Worm (Caenorhabditis elegans) whole organism, L4 larva: ENCODE data around the gene gcy-23.

ENCODE experiments used
- D1046.2 ChIP-seq: fragments of 200-800 bp; sonication (Bioruptor generic); IDR thresholded peaks from 2 replicates; pipeline ENCODE4 v1.3.6; 2022; ENCODE audit warnings: missing genetic modification characterization, missing compliant biosample characterization
- F37D6.2 ChIP-seq: sonication (generic microtip); optimal IDR thresholded peaks from 2 replicates; lab custom pipeline; 2016; ENCODE audit warnings: mild to moderate bottlenecking, missing genetic modification characterization, missing compliant biosample characterization
- R02D3.7 ChIP-seq: fragments of 150-350 bp; sonication (generic microtip); optimal IDR thresholded peaks from 3 replicates; lab custom pipeline; 2014; ENCODE audit warnings: missing biosample characterization, missing genetic modification characterization
- T20F7.1 ChIP-seq: fragments of 200-800 bp; sonication (Bioruptor generic); optimal IDR thresholded peaks from 2 replicates; lab custom pipeline; 2018; ENCODE audit warnings: mild to moderate bottlenecking, missing genetic modification characterization, missing compliant biosample characterization
- T26A8.4 ChIP-seq: fragments of 200-800 bp; sonication (Bioruptor generic); IDR thresholded peaks from 2 replicates; pipeline ENCODE4 v1.3.6; 2022; ENCODE audit warnings: missing genetic modification characterization, missing compliant biosample characterization
- Y105C5A.15 ChIP-seq: fragments of 200-800 bp; sonication (Bioruptor generic); IDR thresholded peaks from 2 replicates; pipeline ENCODE4 v1.3.6; 2022; ENCODE audit warnings: missing genetic modification characterization, missing compliant biosample characterization
- Y75B8A.6 ChIP-seq: fragments of 200-800 bp; sonication (Bioruptor generic); IDR thresholded peaks from 2 replicates; pipeline ENCODE4 v1.3.6; 2022; ENCODE audit warnings: missing genetic modification reagents, missing genetic modification characterization, missing compliant biosample characterization
- ama-1 ChIP-seq: fragments of 150-350 bp; optimal IDR thresholded peaks from 2 replicates; lab custom pipeline; 2014; ENCODE audit warnings: inconsistent platforms, mixed read lengths
- arid-1 ChIP-seq: fragments of 200-800 bp; sonication (Bioruptor generic); conservative IDR thresholded peaks from 2 replicates; pipeline ENCODE4 v1.3.6; 2022; ENCODE audit warnings: missing genetic modification reagents, missing genetic modification characterization, missing compliant biosample characterization
- attf-4 ChIP-seq: sonication (generic microtip); optimal IDR thresholded peaks from 3 replicates; lab custom pipeline; 2017; ENCODE audit warnings: missing biosample characterization, missing genetic modification characterization
- ceh-20 ChIP-seq: fragments of 200-800 bp; sonication (Bioruptor generic); IDR thresholded peaks from 2 replicates; pipeline ENCODE4 v1.3.6; 2022; ENCODE audit warnings: missing genetic modification reagents, missing genetic modification characterization, missing compliant biosample characterization
- ceh-28 ChIP-seq: fragments of 150-350 bp; optimal IDR thresholded peaks from 2 replicates; lab custom pipeline; 2014; ENCODE audit warnings: missing biosample characterization, missing genetic modification reagents, missing genetic modification characterization
- ceh-32 ChIP-seq: sonication (generic microtip); optimal IDR thresholded peaks from 2 replicates; lab custom pipeline; 2016; ENCODE audit warnings: mild to moderate bottlenecking, missing genetic modification characterization, missing compliant biosample characterization; ENCODE audit not compliant: poor library complexity
- ceh-62 ChIP-seq: sonication (generic microtip); optimal IDR thresholded peaks from 2 replicates; lab custom pipeline; 2017; ENCODE audit warnings: missing biosample characterization, missing genetic modification characterization
- ceh-82 ChIP-seq: sonication (generic microtip); optimal IDR thresholded peaks from 2 replicates; lab custom pipeline; 2017; ENCODE audit warnings: missing biosample characterization, missing genetic modification characterization
- ctbp-1 ChIP-seq: fragments of 200-800 bp; sonication (Bioruptor generic); IDR thresholded peaks from 2 replicates; pipeline ENCODE4 v1.3.6; 2022; ENCODE audit warnings: missing genetic modification reagents, missing genetic modification characterization, missing compliant biosample characterization
- daf-12 ChIP-seq: fragments of 150-350 bp; optimal IDR thresholded peaks from 2 replicates; lab custom pipeline; 2014; ENCODE audit warnings: missing biosample characterization, missing genetic modification reagents, missing genetic modification characterization
- daf-16 ChIP-seq, 3 experiments: sonication (generic microtip); optimal IDR thresholded peaks; 2 replicates each; lab custom pipeline; 2016 to 2017; ENCODE audit warnings: missing genetic modification characterization in 3 of 3, missing genetic modification reagents in 3 of 3, mild to moderate bottlenecking in 2 of 3, missing compliant biosample characterization in 2 of 3, missing biosample characterization in 1 of 3, moderate library complexity in 1 of 3
- dmd-8 ChIP-seq: fragments of 200-800 bp; sonication (Bioruptor generic); IDR thresholded peaks from 2 replicates; pipeline ENCODE4 v1.3.6; 2022; ENCODE audit warnings: missing genetic modification characterization, missing compliant biosample characterization
- dpl-1 ChIP-seq: fragments of 150-350 bp; optimal IDR thresholded peaks from 2 replicates; lab custom pipeline; 2014; ENCODE audit warnings: missing biosample characterization, missing genetic modification reagents, missing genetic modification characterization
- dve-1 ChIP-seq: sonication (generic microtip); optimal IDR thresholded peaks from 2 replicates; lab custom pipeline; 2017; ENCODE audit warnings: antibody characterized with exemption, mild to moderate bottlenecking, missing genetic modification characterization, missing compliant biosample characterization; ENCODE audit not compliant: insufficient read depth
- egl-27 ChIP-seq: sonication (generic microtip); optimal IDR thresholded peaks from 3 replicates; lab custom pipeline; 2017; ENCODE audit warnings: missing biosample characterization, missing genetic modification reagents, missing genetic modification characterization
- egl-43 ChIP-seq: fragments of 200-800 bp; sonication (Bioruptor generic); IDR thresholded peaks from 2 replicates; pipeline ENCODE4 v1.3.6; 2022; ENCODE audit warnings: missing genetic modification reagents, missing genetic modification characterization, missing compliant biosample characterization
- fkh-10 ChIP-seq: fragments of 150-350 bp; optimal IDR thresholded peaks from 2 replicates; lab custom pipeline; 2014; ENCODE audit warnings: missing biosample characterization, missing genetic modification reagents, missing genetic modification characterization
- gei-8 ChIP-seq: fragments of 200-800 bp; sonication (Bioruptor generic); optimal IDR thresholded peaks from 2 replicates; lab custom pipeline; 2018; ENCODE audit warnings: mild to moderate bottlenecking, missing genetic modification characterization, missing compliant biosample characterization
- hlh-30 ChIP-seq: sonication (generic microtip); optimal IDR thresholded peaks from 2 replicates; lab custom pipeline; 2017; ENCODE audit warnings: antibody characterized with exemption, mild to moderate bottlenecking, missing genetic modification characterization, missing compliant biosample characterization; ENCODE audit not compliant: insufficient read depth
- jun-1 ChIP-seq: fragments of 150-350 bp; optimal IDR thresholded peaks from 2 replicates; lab custom pipeline; 2014; ENCODE audit warnings: missing biosample characterization, missing genetic modification reagents, missing genetic modification characterization
- lin-13 ChIP-seq: fragments of 150-350 bp; optimal IDR thresholded peaks from 2 replicates; lab custom pipeline; 2014; ENCODE audit warnings: missing biosample characterization, missing genetic modification reagents, missing genetic modification characterization
- lin-15B ChIP-seq: fragments of 150-350 bp; sonication (generic microtip); optimal IDR thresholded peaks from 3 replicates; lab custom pipeline; 2014; ENCODE audit warnings: missing biosample characterization, missing genetic modification characterization
- lin-38 ChIP-seq: fragments of 200-800 bp; sonication (Bioruptor generic); IDR thresholded peaks from 2 replicates; pipeline ENCODE4 v1.3.6; 2022; ENCODE audit warnings: missing genetic modification reagents, missing genetic modification characterization, missing compliant biosample characterization
- lsy-2 ChIP-seq, 2 experiments: fragments of 150-350 bp in 1 of 2; sonication (generic microtip) in 1 of 2; optimal IDR thresholded peaks; 2 replicates each; lab custom pipeline; 2014 to 2017; ENCODE audit warnings: missing biosample characterization in 2 of 2, missing genetic modification characterization in 2 of 2
- madf-5 ChIP-seq, 2 experiments: fragments of 200-800 bp; sonication (Bioruptor generic); IDR thresholded peaks; 2 replicates each; pipeline ENCODE4 v1.3.6; 2022; ENCODE audit warnings: missing compliant biosample characterization in 2 of 2, missing genetic modification characterization in 2 of 2
- madf-9 ChIP-seq: fragments of 200-800 bp; sonication (Bioruptor generic); conservative IDR thresholded peaks from 2 replicates; pipeline ENCODE4 v1.3.6; 2022; ENCODE audit warnings: missing genetic modification reagents, missing genetic modification characterization, missing compliant biosample characterization
- mdl-1 ChIP-seq, 2 experiments: fragments of 150-350 bp in 1 of 2; sonication (generic microtip) in 1 of 2; optimal IDR thresholded peaks; 2 replicates each; lab custom pipeline; 2014 to 2017; ENCODE audit warnings: missing biosample characterization in 2 of 2, missing genetic modification characterization in 2 of 2
- mdt-29 ChIP-seq: fragments of 200-800 bp; sonication (Bioruptor generic); IDR thresholded peaks from 2 replicates; pipeline ENCODE4 v1.3.6; 2022; ENCODE audit warnings: missing genetic modification reagents, missing genetic modification characterization, missing compliant biosample characterization
- mep-1 ChIP-seq: fragments of 150-350 bp; sonication (generic microtip); optimal IDR thresholded peaks from 3 replicates; lab custom pipeline; 2014; ENCODE audit warnings: missing biosample characterization, missing genetic modification characterization
- nhr-10 ChIP-seq: fragments of 150-350 bp; optimal IDR thresholded peaks from 2 replicates; lab custom pipeline; 2014; ENCODE audit warnings: missing biosample characterization, missing genetic modification characterization
- nhr-102 ChIP-seq: sonication (generic microtip); optimal IDR thresholded peaks from 2 replicates; lab custom pipeline; 2016; ENCODE audit warnings: mild to moderate bottlenecking, missing genetic modification characterization, moderate library complexity, missing compliant biosample characterization
- nhr-237 ChIP-seq: sonication (generic microtip); optimal IDR thresholded peaks from 2 replicates; lab custom pipeline; 2017; ENCODE audit warnings: missing biosample characterization, missing genetic modification characterization
- nhr-42 ChIP-seq: fragments of 200-800 bp; sonication (Bioruptor generic); IDR thresholded peaks from 2 replicates; pipeline ENCODE4 v1.3.6; 2022; ENCODE audit warnings: missing genetic modification characterization, missing compliant biosample characterization
- nhr-77 ChIP-seq: fragments of 150-350 bp; optimal IDR thresholded peaks from 2 replicates; lab custom pipeline; 2014; ENCODE audit warnings: missing biosample characterization, missing genetic modification characterization
- pqm-1 ChIP-seq: sonication (generic microtip); optimal IDR thresholded peaks from 2 replicates; lab custom pipeline; 2017; ENCODE audit warnings: missing biosample characterization, missing genetic modification characterization
- rbr-2 ChIP-seq: sonication (generic microtip); optimal IDR thresholded peaks from 2 replicates; lab custom pipeline; 2016; ENCODE audit warnings: missing genotype, missing genetic modification characterization, missing compliant biosample characterization
- saeg-2 ChIP-seq: fragments of 200-800 bp; sonication (Bioruptor generic); IDR thresholded peaks from 2 replicates; pipeline ENCODE4 v1.3.6; 2022; ENCODE audit warnings: missing genetic modification reagents, missing genetic modification characterization, missing compliant biosample characterization
- sdz-12 ChIP-seq: fragments of 200-800 bp; sonication (Bioruptor generic); optimal IDR thresholded peaks from 2 replicates; lab custom pipeline; 2018; ENCODE audit warnings: mild to moderate bottlenecking, missing genetic modification characterization, missing compliant biosample characterization
- snpc-4 ChIP-seq: fragments of 150-350 bp; optimal IDR thresholded peaks from 2 replicates; lab custom pipeline; 2014; ENCODE audit warnings: missing biosample characterization, missing genetic modification characterization
- tra-1 ChIP-seq: fragments of 200-800 bp; sonication (Bioruptor generic); IDR thresholded peaks from 2 replicates; pipeline ENCODE4 v1.3.6; 2022; ENCODE audit warnings: missing genetic modification reagents, missing genetic modification characterization, missing compliant biosample characterization
- unc-39 ChIP-seq: sonication (generic microtip); optimal IDR thresholded peaks from 2 replicates; lab custom pipeline; 2017; ENCODE audit warnings: missing biosample characterization, missing genetic modification characterization
- unc-62 ChIP-seq, 3 experiments: fragments of 150-350 bp in 1 of 3; sonication (generic microtip); optimal IDR thresholded peaks in 2 of 3; peaks in 1 of 3; 1 replicate in 1 of 3; 2 replicates in 2 of 3; lab custom pipeline; 2014 to 2017; ENCODE audit warnings: missing biosample characterization in 3 of 3, missing genetic modification characterization in 3 of 3, missing genetic modification reagents in 3 of 3, missing genotype in 1 of 3
- ztf-11 ChIP-seq: fragments of 150-350 bp; optimal IDR thresholded peaks from 2 replicates; lab custom pipeline; 2014; ENCODE audit warnings: missing biosample characterization, missing genetic modification characterization
- ztf-7 ChIP-seq: fragments of 150-350 bp; optimal IDR thresholded peaks from 2 replicates; lab custom pipeline; 2014; ENCODE audit warnings: missing biosample characterization, missing genetic modification characterization

gcy-23 gene

ce11 chrIV:3233429-3233885 is 55.7 kb downstream of the gcy-23 start (continued):
- TF ChIP-seq tra-1 (GFP tag; lab: Robert Waterston, UW): 0 out of 2 replicates have a peak, but pooled peaks have one; percentile 35
- 0 out of 2 replicates have a peak, but pooled peaks have one; percentile 20 for TF ChIP-seq mdt-29 (GFP tag; lab: Robert Waterston, UW)
- no peak for TF ChIP-seq fkh-10 (GFP tag; lab: Kevin White, UChicago)
- no peak; the same call in 1 of the 2 replicates for TF ChIP-seq ceh-20 (GFP tag; lab: Robert Waterston, UW)
- TF ChIP-seq ceh-62 (tag; lab: Kevin White, UChicago): no peak
- peak in 1 of 2 experiments; percentile 56 for TF ChIP-seq mdl-1 (tag; optimal IDR thresholded peaks at IDR 0.05; lab: Kevin White, UChicago)
- no peak for TF ChIP-seq dpl-1 (GFP tag; lab: Kevin White, UChicago)
- no peak for TF ChIP-seq ctbp-1 (GFP tag; lab: Robert Waterston, UW)
- TF ChIP-seq unc-62 (GFP tag; optimal IDR thresholded peaks at IDR 0.05 in 1 of 2; lab: Kevin White, UChicago): peak in 1 of 2 experiments; percentile 79
- no peak for TF ChIP-seq unc-62 (tag; optimal IDR thresholded peaks at IDR 0.05; lab: Kevin White, UChicago)
- TF ChIP-seq attf-4: no peak
- peak; percentile 44 for TF ChIP-seq dve-1
- no peak for TF ChIP-seq Y75B8A.6 (GFP tag; lab: Robert Waterston, UW)
- 0 out of 2 replicates have a peak, but pooled peaks have one; percentile 63 for TF ChIP-seq saeg-2 (GFP tag; lab: Robert Waterston, UW)
- TF ChIP-seq nhr-42: no peak
- no peak for TF ChIP-seq egl-43 (GFP tag; lab: Robert Waterston, UW)
- no peak for TF ChIP-seq snpc-4
- no peak for TF ChIP-seq lin-13 (GFP tag; lab: Kevin White, UChicago)
- TF ChIP-seq unc-39 (tag; lab: Kevin White, UChicago): no peak
- peak; percentile 7 for TF ChIP-seq rbr-2 (tag; lab: Kevin White, UChicago)
- TF ChIP-seq daf-12 (tag; lab: Kevin White, UChicago): no peak
- TF ChIP-seq T20F7.1 (GFP tag; lab: Kevin White, UChicago): no peak
- TF ChIP-seq mep-1 (tag; lab: Kevin White, UChicago): peak; percentile 53
- TF ChIP-seq arid-1 (GFP tag; lab: Robert Waterston, UW): no peak
- peak; percentile 34; the same call in 1 of the 2 replicates for TF ChIP-seq T26A8.4 (GFP tag; lab: Robert Waterston, UW)
- TF ChIP-seq ama-1 (lab: Kevin White, UChicago): peak; percentile 7
- TF ChIP-seq daf-16 (GFP tag; optimal IDR thresholded peaks at IDR 0.05; lab: Kevin White, UChicago): no peak
- TF ChIP-seq daf-16 (tag; optimal IDR thresholded peaks at IDR 0.05; lab: Kevin White, UChicago): peak; percentile 6
- no peak for TF ChIP-seq ztf-11 (tag; lab: Kevin White, UChicago)
- TF ChIP-seq gei-8: no peak
- TF ChIP-seq madf-9 (GFP tag; lab: Robert Waterston, UW): no peak
- TF ChIP-seq madf-5 (GFP tag; IDR thresholded peaks at IDR 0.05; lab: Robert Waterston, UW): 0 out of 4 replicates have a peak, but pooled peaks of 1 of the 2 experiments have one; percentile 46
- TF ChIP-seq dmd-8: no peak
- no peak for TF ChIP-seq ceh-28 (tag; lab: Kevin White, UChicago)
- no peak for TF ChIP-seq R02D3.7 (tag; lab: Kevin White, UChicago)
- TF ChIP-seq sdz-12 (GFP tag; lab: Kevin White, UChicago): no peak
- TF ChIP-seq lsy-2 (tag; optimal IDR thresholded peaks at IDR 0.05; lab: Kevin White, UChicago): peak in 1 of 2 experiments; percentile 16
- TF ChIP-seq lin-15B (tag; lab: Kevin White, UChicago): no peak
- TF ChIP-seq ceh-32 (tag; lab: Kevin White, UChicago): no peak
- no peak for TF ChIP-seq nhr-10 (tag; lab: Kevin White, UChicago)
- 0 out of 2 replicates have a peak, but pooled peaks have one; percentile 17 for TF ChIP-seq D1046.2
- TF ChIP-seq nhr-77 (tag; lab: Kevin White, UChicago): no peak
- no peak for TF ChIP-seq ceh-82
- no peak for TF ChIP-seq ztf-7 (tag; lab: Kevin White, UChicago)
- TF ChIP-seq jun-1 (tag; lab: Kevin White, UChicago): no peak
- TF ChIP-seq egl-27 (tag; lab: Kevin White, UChicago): no peak
- TF ChIP-seq nhr-237: no peak
- TF ChIP-seq nhr-102: no peak
- no peak for TF ChIP-seq F37D6.2 (tag; lab: Kevin White, UChicago)
- TF ChIP-seq lin-38: no peak; the same call in 1 of the 2 replicates
- no peak for TF ChIP-seq Y105C5A.15 (GFP tag; lab: Robert Waterston, UW)
- peak; percentile 21 for TF ChIP-seq hlh-30
- no peak for TF ChIP-seq pqm-1 (tag; lab: Kevin White, UChicago)
